Worm (Caenorhabditis elegans) whole organism, L1 larva: ENCODE data around the gene srh-35.

Source experiments
- ceh-82 ChIP-seq, 3 experiments: fragments of 150-350 bp in 1 of 3; sonication (generic microtip) in 2 of 3; optimal IDR thresholded peaks; 2 replicates each; lab custom pipeline; 2014 to 2017; ENCODE audit warnings: missing biosample characterization in 3 of 3, missing genetic modification characterization in 3 of 3
- elt-3 ChIP-seq, 6 experiments: fragments of 150-350 bp in 1 of 6; sonication (generic microtip); optimal IDR thresholded peaks; 2 replicates each; lab custom pipeline; 2017 to 2018; ENCODE audit warnings: missing biosample characterization in 6 of 6, missing genetic modification characterization in 6 of 6, inconsistent platforms in 1 of 6
- fos-1 ChIP-seq: fragments of 150-350 bp; optimal IDR thresholded peaks from 2 replicates; lab custom pipeline; 2014; ENCODE audit warnings: missing biosample characterization, missing genetic modification characterization
- lir-3 ChIP-seq: sonication (generic microtip); optimal IDR thresholded peaks from 2 replicates; lab custom pipeline; 2016; ENCODE audit warnings: mild to moderate bottlenecking, missing genetic modification characterization, moderate library complexity, missing compliant biosample characterization; ENCODE audit not compliant: poor library complexity
- nhr-11 ChIP-seq: fragments of 150-350 bp; optimal IDR thresholded peaks from 2 replicates; lab custom pipeline; 2014; ENCODE audit warnings: missing biosample characterization, missing genetic modification characterization
- nhr-12 ChIP-seq: sonication (generic microtip); optimal IDR thresholded peaks from 2 replicates; lab custom pipeline; 2017; ENCODE audit warnings: missing biosample characterization, missing genetic modification characterization
- nhr-76 ChIP-seq: sonication (generic microtip); optimal IDR thresholded peaks from 2 replicates; lab custom pipeline; 2017; ENCODE audit warnings: missing biosample characterization, missing genetic modification characterization
- unc-98 ChIP-seq: fragments of 200-800 bp; sonication (Bioruptor generic); IDR thresholded peaks from 2 replicates; pipeline ENCODE4 v1.3.6; 2022; ENCODE audit warnings: missing genetic modification characterization, missing compliant biosample characterization

DNA sequence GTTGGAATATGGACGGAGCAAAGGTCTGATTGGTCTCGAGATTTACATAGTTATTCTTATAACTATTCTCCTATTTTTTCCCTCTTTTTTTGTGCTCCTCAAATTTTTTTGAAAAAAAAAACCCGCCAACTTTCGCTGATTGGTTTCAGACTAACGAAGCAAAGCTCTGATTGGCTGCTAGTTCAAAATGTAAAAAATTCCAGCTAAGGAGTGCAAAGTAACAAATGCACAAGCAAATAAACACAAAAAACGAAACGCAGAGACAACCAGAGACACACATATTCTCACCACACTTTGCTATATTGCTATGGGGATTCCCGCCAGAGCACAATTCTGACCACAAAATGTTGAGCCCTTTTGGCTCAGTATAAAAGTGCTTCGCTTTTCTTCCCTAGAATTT lies 48.4 kb upstream of the srh-35 start, which contains the start of gene T01G6.1:
- no peak for TF ChIP-seq nhr-76
- TF ChIP-seq nhr-12 (tag; lab: Kevin White, UChicago) = no peak
- TF ChIP-seq nhr-11 (tag; lab: Kevin White, UChicago) = no peak
- TF ChIP-seq fos-1 (tag; lab: Kevin White, UChicago) = no peak
- no peak for TF ChIP-seq elt-3 (tag; optimal IDR thresholded peaks at IDR 0.05; lab: Kevin White, UChicago)
- TF ChIP-seq lir-3 = no peak
- TF ChIP-seq ceh-82 (tag; optimal IDR thresholded peaks at IDR 0.05; lab: Kevin White, UChicago) = no peak
- TF ChIP-seq unc-98 (GFP tag; lab: Robert Waterston, UW) = no peak
